Fruit fly (Drosophila melanogaster): ENCODE results near the gene cas.
A peak's percentile ranks its signal among the peaks of the same experiment; 100 is the strongest.

The cas gene

dm6 chr3R:5682921-5683748 lies 33.5 kb downstream of the cas start (continued):
- TF ChIP-seq Sry-δ (GFP tag; optimal IDR thresholded peaks at IDR 0.05) (no peak), ewg (GFP tag; optimal IDR thresholded peaks at IDR 0.05) (peak; percentile 54), Oli (tag; optimal IDR thresholded peaks at IDR 0.05) (peak; percentile 69), nom (GFP tag; optimal IDR thresholded peaks at IDR 0.05) (no peak), CG14860 (GFP tag; IDR thresholded peaks at IDR 0.05; ENCODE audit: partially characterized antibody) (no peak), CG15514 (GFP tag; optimal IDR thresholded peaks at IDR 0.05) (no peak), CG11504 (tag; optimal IDR thresholded peaks at IDR 0.05) (no peak), ind (GFP tag; optimal IDR thresholded peaks at IDR 0.05) (peak; percentile 36), Dek (tag; optimal IDR thresholded peaks at IDR 0.05) (peak; percentile 18), CG2889 (GFP tag; IDR thresholded peaks at IDR 0.05) (peak; percentile 28; the same call in 1 of the 3 replicates), ash1 (GFP tag; optimal IDR thresholded peaks at IDR 0.05) (no peak), B-H2 (GFP tag; optimal IDR thresholded peaks at IDR 0.05) (no peak), Mes4 (GFP tag; optimal IDR thresholded peaks at IDR 0.05) (peak; percentile 56), Doc2 (GFP tag; IDR thresholded peaks at IDR 0.05) (no peak), CG5245 (GFP tag; optimal IDR thresholded peaks at IDR 0.05) (peak; percentile 56), CG9215 (GFP tag; IDR thresholded peaks at IDR 0.05) (no peak), sob (GFP tag; IDR thresholded peaks at IDR 0.05) (no peak), sug (tag; optimal IDR thresholded peaks at IDR 0.05) (no peak), z (GFP tag; IDR thresholded peaks at IDR 0.05) (no peak), CG6791 (GFP tag; IDR thresholded peaks at IDR 0.05; ENCODE audit: partially characterized antibody) (no peak), slp2 (GFP tag; optimal IDR thresholded peaks at IDR 0.05) (peak; percentile 31), Hey (tag; optimal IDR thresholded peaks at IDR 0.05) (no peak), Ets97D (GFP tag; optimal IDR thresholded peaks at IDR 0.05) (no peak), exex (tag; optimal IDR thresholded peaks at IDR 0.05) (no peak), C15 (GFP tag; IDR thresholded peaks at IDR 0.05) (no peak), CG15601 (tag; optimal IDR thresholded peaks at IDR 0.05) (peak; percentile 72), CG10979 (tag; optimal IDR thresholded peaks at IDR 0.05) (peak; percentile 82), tio (GFP tag; optimal IDR thresholded peaks at IDR 0.05) (no peak), jigr1 (GFP tag; IDR thresholded peaks at IDR 0.05) (no peak), CG10565 (GFP tag; optimal IDR thresholded peaks at IDR 0.05) (no peak), HHEX (GFP tag; optimal IDR thresholded peaks at IDR 0.05) (peak; percentile 43), insv (GFP tag; optimal IDR thresholded peaks at IDR 0.05) (peak in 1 of 2 experiments; percentile 72), twi (tag; optimal IDR thresholded peaks at IDR 0.05) (peak; percentile 14), hb (GFP tag; IDR thresholded peaks at IDR 0.05; ENCODE audit: partially characterized antibody) (no peak), tx (GFP tag; optimal IDR thresholded peaks at IDR 0.05) (no peak), CG9437 (GFP tag; optimal IDR thresholded peaks at IDR 0.05) (peak; percentile 34), CG30431 (GFP tag; optimal IDR thresholded peaks at IDR 0.05) (no peak), Mad (GFP tag; optimal IDR thresholded peaks at IDR 0.05) (peak; percentile 23), Stat92E (GFP tag; optimal IDR thresholded peaks at IDR 0.05) (peak in 1 of 3 experiments; percentile 46), unpg (GFP tag; optimal IDR thresholded peaks at IDR 0.05) (peak; percentile 80), Sox100B (GFP tag; optimal IDR thresholded peaks at IDR 0.05) (no peak), Dll (GFP tag; IDR thresholded peaks at IDR 0.05; ENCODE audit: partially characterized antibody) (no peak), dimm (GFP tag; IDR thresholded peaks at IDR 0.05) (peak; percentile 29; the same call in 1 of the 2 replicates), lbe (GFP tag; optimal IDR thresholded peaks at IDR 0.05) (no peak), CG7357 (GFP tag; IDR thresholded peaks at IDR 0.05) (no peak), psq (GFP tag; optimal IDR thresholded peaks at IDR 0.05) (no peak), sr (GFP tag; IDR thresholded peaks at IDR 0.05) (no peak), Six4 (GFP tag; optimal IDR thresholded peaks at IDR 0.05) (no peak), Nf-YC (tag; optimal IDR thresholded peaks at IDR 0.05) (no peak)

Data from whole organism, embryonic.